Fruit fly (Drosophila melanogaster) whole organism, embryonic: ENCODE measurements around the gene CG14659.

Source experiments
- CG15696 ChIP-seq: fragments of 200-800 bp; sonication (Bioruptor generic); optimal IDR thresholded peaks from 2 replicates; lab custom pipeline; 2019; ENCODE audit warnings: missing biosample characterization, mild to moderate bottlenecking, missing genetic modification characterization, moderate library complexity
- CG32772 ChIP-seq: fragments of 200-800 bp; sonication (Bioruptor generic); IDR thresholded peaks from 2 replicates; pipeline ENCODE4 v1.3.6; 2022; ENCODE audit warnings: missing biosample characterization, missing genetic modification characterization
- Dll ChIP-seq: fragments of 200-800 bp; sonication (Bioruptor generic); IDR thresholded peaks from 4 replicates; pipeline ENCODE4 v1.3.6; 2022; ENCODE audit warnings: missing biosample characterization, missing genetic modification characterization; ENCODE audit not compliant: partially characterized antibody
- Gug ChIP-seq: fragments of 200-800 bp; sonication (Bioruptor generic); IDR thresholded peaks from 4 replicates; pipeline ENCODE4 v1.3.6; 2022; ENCODE audit warnings: missing biosample characterization, missing genetic modification characterization
- MESR4 ChIP-seq: fragments of 200-800 bp; sonication (Bioruptor generic); optimal IDR thresholded peaks from 2 replicates; lab custom pipeline; 2018; ENCODE audit warnings: missing biosample characterization, mild to moderate bottlenecking, missing genetic modification characterization, moderate library complexity
- Ptx1 ChIP-seq: fragments of 200-800 bp; sonication (Bioruptor generic); IDR thresholded peaks from 2 replicates; pipeline ENCODE4 v1.3.6; 2022; ENCODE audit warnings: missing biosample characterization, missing genetic modification characterization
- Six4 ChIP-seq: fragments of 200-800 bp; sonication (Bioruptor generic); optimal IDR thresholded peaks from 2 replicates; lab custom pipeline; 2016; ENCODE audit warnings: missing biosample characterization, missing genetic modification characterization
- kni ChIP-seq: fragments of 200-800 bp; sonication (Bioruptor generic); optimal IDR thresholded peaks from 3 replicates; lab custom pipeline; 2017; ENCODE audit warnings: mild to moderate bottlenecking, missing biosample characterization, missing genetic modification reagents, missing genetic modification characterization
- sc ChIP-seq, 3 experiments: fragments of >200 bp in 2 of 3; fragments of 200-800 bp in 1 of 3; sonication (Bioruptor generic) in 1 of 3; optimal IDR thresholded peaks; 2 replicates in 2 of 3; 3 replicates in 1 of 3; lab custom pipeline; 2017; ENCODE audit warnings: mild to moderate bottlenecking in 1 of 3, missing biosample characterization in 1 of 3, missing genetic modification characterization in 1 of 3, missing genetic modification reagents in 1 of 3

- TF ChIP-seq kni (GFP tag; lab: Kevin White, UChicago) (no peak), Dll (GFP tag; lab: Robert Waterston, UW) (no peak), Gug (GFP tag; lab: Robert Waterston, UW) (no peak), MESR4 (no peak), Six4 (GFP tag; lab: Kevin White, UChicago) (no peak), sc (optimal IDR thresholded peaks at IDR 0.05; lab: Kevin White, UChicago) (no peak), sc (GFP tag; optimal IDR thresholded peaks at IDR 0.05; lab: Kevin White, UChicago) (no peak), CG15696 (no peak), CG32772 (GFP tag; lab: Robert Waterston, UW) (no peak), Ptx1 (GFP tag; lab: Robert Waterston, UW) (no peak)
These were observed 15.1 kb upstream of the CG14659 start for dm6 chr3R:4846194-4846593.
